Worm (Caenorhabditis elegans): ENCODE measurements around the gene F08F1.3.

F08F1.3 gene

DNA sequence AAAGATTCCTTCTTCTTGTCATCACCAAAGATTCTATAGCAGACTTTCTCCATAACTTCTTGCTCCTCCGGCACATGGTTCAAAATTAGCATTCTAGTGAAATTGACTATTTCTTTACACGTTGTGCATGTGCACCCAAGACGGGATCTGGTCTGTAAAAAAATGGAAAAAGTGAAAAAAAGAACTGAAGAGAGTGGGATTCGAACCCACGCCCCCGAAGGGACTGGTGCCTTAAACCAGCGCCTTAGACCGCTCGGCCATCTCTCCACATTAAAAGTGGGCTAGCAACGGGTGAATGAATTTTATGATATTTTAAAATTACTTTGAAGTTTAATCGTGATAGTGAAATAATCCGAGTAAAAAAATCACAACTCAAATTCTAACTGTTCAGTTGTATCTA is 10.9 kb upstream of the F08F1.3 start (continued):
- TF ChIP-seq madf-8 (GFP tag; conservative IDR thresholded peaks at IDR 0.05) (no peak), egl-18 (GFP tag; IDR thresholded peaks at IDR 0.05) (no peak), Y95B8A.8 (GFP tag; IDR thresholded peaks at IDR 0.05) (no peak), pha-4 (tag; optimal IDR thresholded peaks at IDR 0.05) (no peak), lin-35 (GFP tag; optimal IDR thresholded peaks at IDR 0.05) (no peak), tlf-1 (GFP tag; optimal IDR thresholded peaks at IDR 0.05) (no peak), lsl-1 (GFP tag; optimal IDR thresholded peaks at IDR 0.05) (no peak), Y79H2A.3 (GFP tag; conservative IDR thresholded peaks at IDR 0.05) (no peak), F57C9.4 (tag; optimal IDR thresholded peaks at IDR 0.05) (no peak), akir-1 (GFP tag; optimal IDR thresholded peaks at IDR 0.05) (no peak), ztf-28 (GFP tag; IDR thresholded peaks at IDR 0.05) (no peak), ztf-26 (tag; optimal IDR thresholded peaks at IDR 0.05) (no peak), D2030.7 (GFP tag; IDR thresholded peaks at IDR 0.05) (peak; percentile 60), atf-7 (tag; optimal IDR thresholded peaks at IDR 0.05) (no peak), zfh-2 (GFP tag; conservative IDR thresholded peaks at IDR 0.05) (no peak), hsf-1 (GFP tag; IDR thresholded peaks at IDR 0.05) (no peak), ccch-3 (GFP tag; optimal IDR thresholded peaks at IDR 0.05) (no peak), ama-1 (optimal IDR thresholded peaks at IDR 0.05) (no peak), ama-1 (GFP tag; optimal IDR thresholded peaks at IDR 0.05) (no peak), lag-1 (GFP tag; IDR thresholded peaks at IDR 0.05) (no peak), die-1 (tag; optimal IDR thresholded peaks at IDR 0.05) (peak; percentile 35), tbp1 (GFP tag; optimal IDR thresholded peaks at IDR 0.05) (peak; percentile 86), efl-1 (GFP tag; optimal IDR thresholded peaks at IDR 0.05) (no peak), chd-7 (tag; optimal IDR thresholded peaks at IDR 0.05) (no peak), F37B4.10 (GFP tag; IDR thresholded peaks at IDR 0.05) (no peak), ceh-100 (GFP tag; IDR thresholded peaks at IDR 0.05) (no peak), repo-1 (tag; optimal IDR thresholded peaks at IDR 0.05) (no peak), dpff-1 (tag; optimal IDR thresholded peaks at IDR 0.05) (no peak), mes-4 (tag; optimal IDR thresholded peaks at IDR 0.05) (no peak), F10E7.11 (tag; optimal IDR thresholded peaks at IDR 0.05) (no peak), C06A6.2 (GFP tag; conservative IDR thresholded peaks at IDR 0.05) (no peak)

DNA sequence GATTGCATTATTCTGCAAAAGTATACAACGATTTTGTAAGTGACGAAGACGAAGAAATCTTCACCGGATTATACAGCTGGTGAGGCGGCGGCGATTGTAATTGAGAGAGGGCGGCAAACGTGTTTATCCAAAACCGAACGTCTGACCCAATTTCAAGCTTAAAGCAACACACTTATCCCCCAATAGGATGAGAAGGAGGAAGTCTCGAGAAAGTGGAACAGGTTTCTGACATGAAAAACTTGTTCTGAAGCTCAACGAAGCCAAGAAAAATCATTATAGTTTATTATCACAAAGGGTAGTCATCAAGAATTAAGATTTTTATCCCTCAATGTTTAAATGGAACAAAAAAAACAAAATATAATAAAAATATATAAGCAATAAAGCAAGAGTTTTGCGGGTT is 10.3 kb upstream of the F08F1.3 start, which contains the start of gene spp-13:
Gene spp-13, minus strand, starts transcription at position 143 of the 400 bp plus-strand sequence.
- TF ChIP-seq die-1 (tag; optimal IDR thresholded peaks at IDR 0.05) (no peak), Y95B8A.8 (GFP tag; IDR thresholded peaks at IDR 0.05) (no peak), F37B4.10 (GFP tag; IDR thresholded peaks at IDR 0.05) (no peak), lin-26 (GFP tag; IDR thresholded peaks at IDR 0.05) (no peak), F22D6.2 (tag; optimal IDR thresholded peaks at IDR 0.05) (no peak), zfh-2 (GFP tag; conservative IDR thresholded peaks at IDR 0.05) (no peak), nfya-1 (tag; optimal IDR thresholded peaks at IDR 0.05; ENCODE audit: borderline replicate concordance, insufficient read depth) (no peak), madf-3 (GFP tag; IDR thresholded peaks at IDR 0.05) (no peak), dox-1 (GFP tag; IDR thresholded peaks at IDR 0.05) (no peak), Y56A3A.18 (GFP tag; IDR thresholded peaks at IDR 0.05) (no peak)

DNA sequence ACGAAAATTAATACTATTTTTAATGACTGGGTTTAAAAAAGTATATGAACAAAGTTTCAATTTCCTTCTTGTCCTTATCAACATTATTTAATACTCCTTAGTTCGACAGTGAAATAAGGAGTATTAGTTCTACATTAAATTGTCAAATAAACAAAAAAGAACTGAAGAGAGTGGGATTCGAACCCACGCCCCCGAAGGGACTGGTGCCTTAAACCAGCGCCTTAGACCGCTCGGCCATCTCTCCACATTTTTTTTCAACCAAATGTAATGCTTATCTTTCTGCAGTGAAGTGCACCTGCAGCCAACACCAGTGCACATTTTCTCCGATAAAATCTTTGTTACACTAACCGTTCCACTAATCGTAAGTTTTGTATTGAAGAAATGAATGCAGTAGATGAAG is 9.4 kb upstream of the F08F1.3 start:
- TF ChIP-seq madf-10 (tag; optimal IDR thresholded peaks at IDR 0.05) (peak; percentile 14), zfh-2 (GFP tag; conservative IDR thresholded peaks at IDR 0.05) (no peak), die-1 (tag; optimal IDR thresholded peaks at IDR 0.05) (peak; percentile 57), cebp-1 (GFP tag; IDR thresholded peaks at IDR 0.05) (no peak), cebp-1 (tag; optimal IDR thresholded peaks at IDR 0.05) (peak; percentile 26), snpc-3.4 (tag; optimal IDR thresholded peaks at IDR 0.05) (peak; percentile 34), snpc-1.3 (tag; optimal IDR thresholded peaks at IDR 0.05; ENCODE audit: insufficient read depth) (peak; percentile 34), tlf-1 (GFP tag; optimal IDR thresholded peaks at IDR 0.05) (no peak), madf-8 (GFP tag; conservative IDR thresholded peaks at IDR 0.05) (no peak), rpc-1 (optimal IDR thresholded peaks at IDR 0.05) (peak; percentile 67), rpc-1 (tag; optimal IDR thresholded peaks at IDR 0.05) (peak; percentile 82), pbrm-1 (GFP tag; IDR thresholded peaks at IDR 0.05) (peak; percentile 62; the same call in 1 of the 2 replicates), Y53F4B.3 (GFP tag; IDR thresholded peaks at IDR 0.05) (no peak), lin-26 (GFP tag; IDR thresholded peaks at IDR 0.05) (peak; percentile 69; the same call in 1 of the 2 replicates), snpc-4 (GFP tag; optimal IDR thresholded peaks at IDR 0.05) (peak; percentile 5), snpc-4 (tag; optimal IDR thresholded peaks at IDR 0.05) (peak in 2 of 4 experiments; percentile 35 to 63), B0261.1 (tag; optimal IDR thresholded peaks at IDR 0.05) (peak; percentile 81)
